Worm (Caenorhabditis elegans) whole organism, L3 larva: ENCODE data around the gene ZK666.12.

ENCODE experiments used
- R02D3.7 ChIP-seq: fragments of 150-350 bp; optimal IDR thresholded peaks from 2 replicates; lab custom pipeline; 2014; ENCODE audit warnings: missing biosample characterization, missing genetic modification characterization
- ZK546.5 ChIP-seq: sonication (generic microtip); optimal IDR thresholded peaks from 2 replicates; lab custom pipeline; 2017; ENCODE audit warnings: missing biosample characterization, missing genetic modification characterization
- aly-2 ChIP-seq: fragments of 150-350 bp; optimal IDR thresholded peaks from 2 replicates; lab custom pipeline; 2014; ENCODE audit warnings: missing biosample characterization, missing genetic modification characterization
- ama-1 ChIP-seq: fragments of 150-350 bp; optimal IDR thresholded peaks from 2 replicates; lab custom pipeline; 2018
- ceh-16 ChIP-seq: sonication (generic microtip); optimal IDR thresholded peaks from 2 replicates; lab custom pipeline; 2017; ENCODE audit warnings: missing biosample characterization, missing genetic modification characterization
- ceh-28 ChIP-seq: fragments of 150-350 bp; optimal IDR thresholded peaks from 2 replicates; lab custom pipeline; 2014; ENCODE audit warnings: missing biosample characterization, missing genetic modification reagents, missing genetic modification characterization
- ceh-82 ChIP-seq: fragments of 150-350 bp; optimal IDR thresholded peaks from 2 replicates; lab custom pipeline; 2014; ENCODE audit warnings: missing biosample characterization, missing genetic modification characterization
- ceh-9 ChIP-seq: sonication (generic microtip); optimal IDR thresholded peaks from 2 replicates; lab custom pipeline; 2018; ENCODE audit warnings: missing biosample characterization, missing genetic modification characterization
- daf-12 ChIP-seq: fragments of 150-350 bp; optimal IDR thresholded peaks from 2 replicates; lab custom pipeline; 2014; ENCODE audit warnings: missing biosample characterization, missing genetic modification reagents, missing genetic modification characterization
- egl-27 ChIP-seq: sonication (generic microtip); optimal IDR thresholded peaks from 4 replicates; lab custom pipeline; 2017; ENCODE audit warnings: missing biosample characterization, missing genetic modification reagents, missing genetic modification characterization
- egl-5 ChIP-seq: fragments of 150-350 bp; optimal IDR thresholded peaks from 2 replicates; lab custom pipeline; 2017; ENCODE audit warnings: missing biosample characterization, missing genetic modification reagents, missing genetic modification characterization, inconsistent platforms
- elt-1 ChIP-seq: fragments of 150-350 bp; optimal IDR thresholded peaks from 2 replicates; lab custom pipeline; 2014; ENCODE audit warnings: missing biosample characterization, missing genetic modification characterization
- elt-2 ChIP-seq: sonication (generic microtip); optimal IDR thresholded peaks from 2 replicates; lab custom pipeline; 2016; ENCODE audit warnings: missing genetic modification reagents, mild to moderate bottlenecking, missing genetic modification characterization, missing compliant biosample characterization
- elt-3 ChIP-seq, 3 experiments: fragments of 150-350 bp in 1 of 3; sonication (generic microtip) in 2 of 3; optimal IDR thresholded peaks; 2 replicates in 2 of 3; 4 replicates in 1 of 3; lab custom pipeline; 2014 to 2017; ENCODE audit warnings: missing biosample characterization in 3 of 3, missing genetic modification characterization in 3 of 3
- eor-1 ChIP-seq, 2 experiments: fragments of 150-350 bp; optimal IDR thresholded peaks; 2 replicates each; lab custom pipeline; 2014 to 2018; ENCODE audit warnings: missing biosample characterization in 2 of 2, missing genetic modification characterization in 2 of 2
- fkh-10 ChIP-seq: sonication (generic microtip); optimal IDR thresholded peaks from 2 replicates; lab custom pipeline; 2017; ENCODE audit warnings: missing biosample characterization, missing genetic modification reagents, missing genetic modification characterization
- fkh-2 ChIP-seq: fragments of 150-350 bp; optimal IDR thresholded peaks from 2 replicates; lab custom pipeline; 2014; ENCODE audit warnings: missing biosample characterization, missing genetic modification reagents, missing genetic modification characterization
- fos-1 ChIP-seq: fragments of 150-350 bp; optimal IDR thresholded peaks from 2 replicates; lab custom pipeline; 2014; ENCODE audit warnings: missing biosample characterization, missing genetic modification characterization
- hmg-11 ChIP-seq: sonication (generic microtip); optimal IDR thresholded peaks from 2 replicates; lab custom pipeline; 2016; ENCODE audit warnings: missing genetic modification characterization, missing compliant biosample characterization
- jun-1 ChIP-seq: fragments of 150-350 bp; optimal IDR thresholded peaks from 2 replicates; lab custom pipeline; 2014; ENCODE audit warnings: missing biosample characterization, missing genetic modification reagents, missing genetic modification characterization
- lin-15B ChIP-seq: fragments of 150-350 bp; optimal IDR thresholded peaks from 2 replicates; lab custom pipeline; 2014; ENCODE audit warnings: missing biosample characterization, missing genetic modification characterization
- lin-39 ChIP-seq: fragments of 150-350 bp; optimal IDR thresholded peaks from 2 replicates; lab custom pipeline; 2018; ENCODE audit warnings: missing biosample characterization, missing genetic modification reagents, missing genetic modification characterization
- lsy-12 ChIP-seq: sonication (generic microtip); optimal IDR thresholded peaks from 2 replicates; lab custom pipeline; 2016; ENCODE audit warnings: mild to moderate bottlenecking, missing genetic modification characterization, missing compliant biosample characterization
- mdl-1 ChIP-seq: fragments of 150-350 bp; optimal IDR thresholded peaks from 2 replicates; lab custom pipeline; 2014; ENCODE audit warnings: missing biosample characterization, missing genetic modification characterization
- mml-1 ChIP-seq: fragments of 150-350 bp; sonication (generic microtip); optimal IDR thresholded peaks from 3 replicates; lab custom pipeline; 2014; ENCODE audit warnings: missing biosample characterization, missing genetic modification characterization
- nfya-1 ChIP-seq: sonication (generic microtip); optimal IDR thresholded peaks from 2 replicates; lab custom pipeline; 2017; ENCODE audit warnings: missing genetic modification characterization, mild to moderate bottlenecking, missing compliant biosample characterization, antibody characterized with exemption, moderate library complexity; ENCODE audit not compliant: insufficient read depth
- nhr-11 ChIP-seq: fragments of 150-350 bp; optimal IDR thresholded peaks from 2 replicates; lab custom pipeline; 2014; ENCODE audit warnings: missing biosample characterization, missing genetic modification characterization
- nhr-12 ChIP-seq: fragments of 150-350 bp; optimal IDR thresholded peaks from 2 replicates; lab custom pipeline; 2014; ENCODE audit warnings: missing biosample characterization, missing genetic modification characterization
- nhr-23 ChIP-seq: fragments of 150-350 bp; optimal IDR thresholded peaks from 2 replicates; lab custom pipeline; 2014; ENCODE audit warnings: missing biosample characterization, missing genetic modification reagents, missing genetic modification characterization
- nhr-237 ChIP-seq: fragments of 150-350 bp; optimal IDR thresholded peaks from 2 replicates; lab custom pipeline; 2014; ENCODE audit warnings: missing biosample characterization, missing genetic modification characterization
- nhr-25 ChIP-seq: sonication (generic microtip); optimal IDR thresholded peaks from 2 replicates; lab custom pipeline; 2017; ENCODE audit warnings: missing biosample characterization, missing genetic modification characterization
- nhr-28 ChIP-seq: fragments of 150-350 bp; optimal IDR thresholded peaks from 2 replicates; lab custom pipeline; 2014; ENCODE audit warnings: missing biosample characterization, missing genetic modification characterization
- nhr-43 ChIP-seq: sonication (generic microtip); optimal IDR thresholded peaks from 2 replicates; lab custom pipeline; 2016; ENCODE audit warnings: mild to moderate bottlenecking, missing genetic modification characterization, missing compliant biosample characterization; ENCODE audit not compliant: poor library complexity, severe bottlenecking
- nhr-67 ChIP-seq: fragments of 150-350 bp; optimal IDR thresholded peaks from 2 replicates; lab custom pipeline; 2014; ENCODE audit warnings: missing biosample characterization, missing genetic modification characterization
- nhr-76 ChIP-seq: fragments of 150-350 bp; sonication (generic microtip); optimal IDR thresholded peaks from 5 replicates; lab custom pipeline; 2014; ENCODE audit warnings: missing biosample characterization, missing genetic modification characterization
- nhr-77 ChIP-seq: fragments of 150-350 bp; optimal IDR thresholded peaks from 2 replicates; lab custom pipeline; 2014; ENCODE audit warnings: missing biosample characterization, missing genetic modification characterization
- pha-4 ChIP-seq: fragments of 150-350 bp; optimal IDR thresholded peaks from 2 replicates; lab custom pipeline; 2014; ENCODE audit warnings: missing biosample characterization, missing genetic modification reagents, missing genetic modification characterization
- pqm-1 ChIP-seq: fragments of 150-350 bp; optimal IDR thresholded peaks from 2 replicates; lab custom pipeline; 2017; ENCODE audit warnings: missing biosample characterization, missing genetic modification characterization, inconsistent platforms
- sea-2 ChIP-seq: fragments of 150-350 bp; sonication (generic microtip); optimal IDR thresholded peaks from 4 replicates; lab custom pipeline; 2014; ENCODE audit warnings: missing biosample characterization, missing genetic modification reagents, missing genetic modification characterization
- skn-1 ChIP-seq: fragments of 150-350 bp; optimal IDR thresholded peaks from 2 replicates; lab custom pipeline; 2014; ENCODE audit warnings: missing biosample characterization, missing genetic modification characterization
- snpc-4 ChIP-seq: fragments of 150-350 bp; optimal IDR thresholded peaks from 2 replicates; lab custom pipeline; 2014; ENCODE audit warnings: missing biosample characterization, missing genetic modification characterization
- tbx-2 ChIP-seq: sonication (generic microtip); optimal IDR thresholded peaks from 2 replicates; lab custom pipeline; 2016; ENCODE audit warnings: mild to moderate bottlenecking, missing genetic modification characterization, missing compliant biosample characterization
- unc-39 ChIP-seq: sonication (generic microtip); optimal IDR thresholded peaks from 4 replicates; lab custom pipeline; 2017; ENCODE audit warnings: missing biosample characterization, missing genetic modification characterization
- unc-62 ChIP-seq: fragments of 150-350 bp; sonication (generic microtip); optimal IDR thresholded peaks from 4 replicates; lab custom pipeline; 2014; ENCODE audit warnings: missing biosample characterization, missing genetic modification reagents, missing genetic modification characterization
- zag-1 ChIP-seq: fragments of 150-350 bp; optimal IDR thresholded peaks from 2 replicates; lab custom pipeline; 2014; ENCODE audit warnings: missing biosample characterization, missing genetic modification characterization
- ztf-11 ChIP-seq: fragments of 150-350 bp; optimal IDR thresholded peaks from 2 replicates; lab custom pipeline; 2014; ENCODE audit warnings: missing biosample characterization, missing genetic modification characterization
- ztf-4 ChIP-seq: fragments of 150-350 bp; optimal IDR thresholded peaks from 2 replicates; lab custom pipeline; 2014; ENCODE audit warnings: missing biosample characterization, missing genetic modification characterization

The ZK666.12 gene

DNA sequence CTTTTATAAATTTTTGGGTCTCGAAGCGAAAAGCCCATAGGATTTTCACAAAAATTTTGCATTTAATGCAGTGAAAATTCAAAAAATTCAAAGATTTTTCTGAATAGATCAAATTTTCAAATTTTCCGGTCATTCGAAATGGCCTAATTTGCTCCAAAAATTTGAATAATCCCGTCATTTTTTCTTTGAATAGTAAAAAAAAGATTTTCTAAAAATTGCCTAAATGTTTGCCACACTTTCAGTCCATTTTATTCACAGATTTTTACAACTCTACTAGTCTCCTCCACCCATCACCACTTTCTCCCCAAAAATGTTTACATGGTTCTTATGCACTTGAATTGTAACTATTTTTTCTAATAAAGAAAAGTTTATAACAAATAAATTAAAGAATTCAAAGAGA lies 38.0 kb downstream of the ZK666.12 start:
- TF ChIP-seq nhr-237 (no peak), skn-1 (tag; lab: Kevin White, UChicago) (no peak), daf-12 (tag; lab: Kevin White, UChicago) (no peak), R02D3.7 (tag; lab: Kevin White, UChicago) (no peak), hmg-11 (tag; lab: Kevin White, UChicago) (no peak), fkh-2 (tag; lab: Kevin White, UChicago) (no peak), lin-39 (tag; lab: Kevin White, UChicago) (no peak), egl-5 (tag; lab: Kevin White, UChicago) (no peak), elt-3 (tag; optimal IDR thresholded peaks at IDR 0.05; lab: Kevin White, UChicago) (no peak), ceh-82 (tag; lab: Kevin White, UChicago) (no peak), fkh-10 (no peak)

DNA sequence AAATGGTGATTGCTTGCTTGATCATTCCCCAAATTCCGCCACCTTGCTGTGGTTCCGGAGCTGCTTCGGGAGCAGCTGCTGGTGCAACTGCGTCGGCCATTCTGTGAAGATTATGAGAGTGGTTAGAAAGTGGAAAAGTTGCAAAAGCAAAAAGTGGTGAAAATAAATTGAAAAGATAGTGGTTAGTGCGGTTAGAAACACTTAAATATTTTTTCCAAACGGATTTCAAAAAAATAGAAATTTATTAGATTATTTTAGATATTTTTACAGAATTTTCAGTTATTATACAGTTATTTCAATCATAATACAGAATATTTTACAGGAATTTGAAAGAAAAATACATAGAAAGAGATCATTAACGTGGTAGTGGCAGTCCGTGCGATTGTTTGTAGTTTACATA lies 41.6 kb downstream of the ZK666.12 start, which contains the start of gene R166.2:
TSS of gene R166.2 (minus strand) at position 101 of the 400 bp plus-strand sequence.
- TF ChIP-seq elt-1 (tag; lab: Kevin White, UChicago) = no peak

DNA sequence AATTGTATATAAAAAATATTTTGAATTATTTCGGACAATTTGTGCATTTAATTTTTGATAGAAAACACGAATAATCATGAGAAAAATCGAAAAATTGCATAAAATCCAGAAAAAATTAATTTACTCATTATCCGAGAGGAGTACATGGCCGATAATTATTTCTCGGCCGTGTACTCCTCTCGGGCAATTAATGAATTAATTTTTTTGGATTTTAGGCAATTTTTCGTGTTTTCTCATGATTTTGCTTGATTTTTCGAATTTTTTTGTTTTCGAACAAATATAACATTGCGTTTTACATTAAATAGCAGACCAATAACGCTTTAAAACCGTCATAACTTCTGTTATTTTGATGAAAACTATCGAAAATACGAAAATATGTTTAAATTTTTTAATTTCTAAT lies 42.0 kb downstream of the ZK666.12 start:
- peak; percentile 30 for TF ChIP-seq hmg-11 (tag; lab: Kevin White, UChicago)
- peak; percentile 39 for TF ChIP-seq lin-15B (tag; lab: Kevin White, UChicago)
- no peak for TF ChIP-seq nhr-67 (tag; lab: Kevin White, UChicago)
- peak; percentile 51 for TF ChIP-seq lsy-12 (tag; lab: Kevin White, UChicago)
- TF ChIP-seq fkh-10 = no peak
- TF ChIP-seq nhr-28 (tag; lab: Kevin White, UChicago) = no peak
- no peak for TF ChIP-seq nhr-237
- no peak for TF ChIP-seq sea-2 (GFP tag; lab: Kevin White, UChicago)
- TF ChIP-seq nhr-76 = no peak
- TF ChIP-seq unc-39 (tag; lab: Kevin White, UChicago) = no peak
- TF ChIP-seq elt-1 (tag; lab: Kevin White, UChicago) = no peak
- TF ChIP-seq nhr-77 (tag; lab: Kevin White, UChicago) = no peak
- peak; percentile 64 for TF ChIP-seq nhr-23 (tag; lab: Kevin White, UChicago)
- TF ChIP-seq aly-2 (tag; lab: Kevin White, UChicago) = no peak
- TF ChIP-seq jun-1 = no peak
- TF ChIP-seq nhr-25 = no peak
- no peak for TF ChIP-seq ZK546.5 (tag; lab: Kevin White, UChicago)
- TF ChIP-seq mml-1 = no peak
- no peak for TF ChIP-seq pqm-1
- TF ChIP-seq zag-1 (tag; lab: Kevin White, UChicago) = no peak
- no peak for TF ChIP-seq fkh-2 (tag; lab: Kevin White, UChicago)
- peak; percentile 16 for TF ChIP-seq egl-5 (tag; lab: Kevin White, UChicago)
- TF ChIP-seq elt-2 = peak; percentile 28
- no peak for TF ChIP-seq lin-39 (tag; lab: Kevin White, UChicago)
- TF ChIP-seq eor-1 (tag; optimal IDR thresholded peaks at IDR 0.05; lab: Kevin White, UChicago) = no peak
- TF ChIP-seq nhr-12 (tag; lab: Kevin White, UChicago) = no peak
- TF ChIP-seq R02D3.7 (tag; lab: Kevin White, UChicago) = peak; percentile 14
- no peak for TF ChIP-seq elt-3 (tag; optimal IDR thresholded peaks at IDR 0.05; lab: Kevin White, UChicago)
- no peak for TF ChIP-seq tbx-2 (tag; lab: Kevin White, UChicago)
- no peak for TF ChIP-seq mdl-1 (tag; lab: Kevin White, UChicago)
- no peak for TF ChIP-seq skn-1 (tag; lab: Kevin White, UChicago)
- TF ChIP-seq nfya-1 = peak; percentile 50
- no peak for TF ChIP-seq ceh-16 (tag; lab: Kevin White, UChicago)
- TF ChIP-seq ceh-9 (tag; lab: Kevin White, UChicago) = no peak
- no peak for TF ChIP-seq ztf-4 (tag; lab: Kevin White, UChicago)
- TF ChIP-seq snpc-4 (tag; lab: Kevin White, UChicago) = no peak
- TF ChIP-seq ceh-82 (tag; lab: Kevin White, UChicago) = no peak
- TF ChIP-seq nhr-11 (tag; lab: Kevin White, UChicago) = no peak
- no peak for TF ChIP-seq unc-62
- TF ChIP-seq ama-1 (lab: Kevin White, UChicago) = no peak
- TF ChIP-seq egl-27 (tag; lab: Kevin White, UChicago) = no peak
- no peak for TF ChIP-seq ceh-28 (tag; lab: Kevin White, UChicago)
- TF ChIP-seq daf-12 (tag; lab: Kevin White, UChicago) = no peak
- TF ChIP-seq ztf-11 (tag; lab: Kevin White, UChicago) = no peak
- peak; percentile 61 for TF ChIP-seq pha-4 (tag; lab: Kevin White, UChicago)
- no peak for TF ChIP-seq fos-1 (tag; lab: Kevin White, UChicago)
- TF ChIP-seq nhr-43 (tag; lab: Kevin White, UChicago) = peak; percentile 79
